Worm (Caenorhabditis elegans): ENCODE measurements around the gene F37C4.6.

Gene F37C4.6

DNA sequence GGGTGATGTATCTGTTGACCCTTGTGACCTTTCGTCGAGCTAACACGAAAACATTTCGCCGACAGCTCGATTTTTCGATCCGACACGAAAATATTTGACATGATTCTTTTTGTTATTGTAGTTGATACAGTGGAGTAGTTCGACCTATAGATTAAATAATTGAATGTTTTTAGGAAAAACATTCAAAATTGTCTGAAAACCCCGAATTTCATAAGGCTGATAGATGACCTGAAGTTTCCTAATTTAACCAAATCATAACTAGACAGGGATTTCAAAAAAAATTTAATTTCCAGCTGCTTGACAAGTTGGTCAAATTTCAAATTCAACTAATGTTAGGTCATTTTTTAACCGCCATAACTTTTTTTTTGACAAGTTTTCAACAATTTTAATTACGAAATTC is 43.1 kb downstream of the F37C4.6 start, which contains the start of gene cal-3:
cal-3 (minus strand) TSS at position 101 of the 400 bp plus-strand sequence.
- no peak for TF ChIP-seq cog-1 (tag; optimal IDR thresholded peaks at IDR 0.05)

DNA sequence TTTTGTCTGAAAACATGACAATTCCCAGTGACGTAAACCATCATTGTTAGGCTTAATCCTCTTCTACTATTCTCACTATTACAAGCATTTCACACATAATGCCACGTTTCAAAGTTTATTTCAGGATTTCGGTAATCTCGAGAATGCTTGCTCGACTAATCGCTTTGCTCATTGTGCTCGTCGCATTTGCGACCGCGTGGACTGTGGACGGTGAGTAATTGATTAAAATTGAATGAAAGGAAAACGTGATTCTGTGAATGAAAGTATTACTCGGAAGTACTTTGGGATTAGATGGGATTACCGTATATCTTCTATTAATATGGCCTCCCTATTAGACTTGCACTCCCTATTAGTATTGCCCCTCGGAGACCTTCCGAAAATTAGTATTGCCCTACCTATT is 44.4 kb downstream of the F37C4.6 start:
- TF ChIP-seq ztf-23 (GFP tag; IDR thresholded peaks at IDR 0.05): no peak
- no peak for TF ChIP-seq flt-1 (GFP tag; IDR thresholded peaks at IDR 0.05)
- no peak for TF ChIP-seq ztf-29 (GFP tag; IDR thresholded peaks at IDR 0.05)
- TF ChIP-seq ref-1 (GFP tag; conservative IDR thresholded peaks at IDR 0.05): no peak
- TF ChIP-seq tab-1 (GFP tag; IDR thresholded peaks at IDR 0.05): no peak
- TF ChIP-seq klf-2 (GFP tag; conservative IDR thresholded peaks at IDR 0.05): no peak
- no peak for TF ChIP-seq T22C8.4 (GFP tag; IDR thresholded peaks at IDR 0.05)
- TF ChIP-seq med-1 (GFP tag; optimal IDR thresholded peaks at IDR 0.05; ENCODE audit: insufficient read depth): no peak
- TF ChIP-seq cog-1 (tag; optimal IDR thresholded peaks at IDR 0.05): no peak

DNA sequence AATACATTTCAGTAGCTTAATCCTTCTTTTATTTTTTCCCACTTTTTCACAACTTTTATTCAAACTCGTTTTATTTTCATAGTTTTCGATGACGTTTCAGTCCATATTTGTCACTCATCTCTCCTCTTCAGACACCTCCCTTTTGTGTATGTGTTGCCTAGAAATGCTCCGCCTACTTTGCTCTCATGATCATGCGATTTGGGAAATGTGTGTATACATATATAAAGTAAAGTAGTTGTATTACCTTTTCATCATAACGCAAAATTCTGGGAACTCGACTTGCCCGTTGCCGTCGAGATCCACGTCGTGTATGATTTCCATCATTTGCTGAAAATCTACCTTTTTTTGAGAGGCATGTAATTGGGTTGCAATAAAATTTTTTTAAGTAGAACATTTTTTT is 46.1 kb downstream of the F37C4.6 start:
- TF ChIP-seq ztf-29 (GFP tag; IDR thresholded peaks at IDR 0.05) (no peak), klf-2 (GFP tag; conservative IDR thresholded peaks at IDR 0.05) (no peak), T22C8.4 (GFP tag; IDR thresholded peaks at IDR 0.05) (no peak), ref-1 (GFP tag; conservative IDR thresholded peaks at IDR 0.05) (no peak), ztf-23 (GFP tag; IDR thresholded peaks at IDR 0.05) (no peak), flt-1 (GFP tag; IDR thresholded peaks at IDR 0.05) (no peak), med-1 (GFP tag; optimal IDR thresholded peaks at IDR 0.05; ENCODE audit: insufficient read depth) (no peak), cog-1 (tag; optimal IDR thresholded peaks at IDR 0.05) (no peak), tab-1 (GFP tag; IDR thresholded peaks at IDR 0.05) (no peak)

DNA sequence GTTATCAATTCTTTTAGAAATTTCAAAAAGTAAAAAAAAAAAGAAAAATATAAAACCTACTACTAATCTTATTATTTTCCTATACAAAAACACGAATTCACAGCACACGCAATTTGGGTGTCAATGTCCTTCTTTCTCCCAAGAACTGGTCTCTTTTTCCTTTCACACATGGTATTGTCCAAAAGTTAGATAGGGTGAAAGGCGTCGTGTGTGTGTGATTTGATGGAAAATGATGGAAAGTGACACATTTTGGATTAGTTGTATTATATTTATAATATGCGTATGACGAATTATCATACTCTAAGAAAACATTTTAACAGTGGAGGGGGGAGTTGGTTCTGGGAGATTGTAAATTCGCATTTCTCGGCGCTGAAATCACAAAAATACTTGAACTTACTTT is 50.4 kb downstream of the F37C4.6 start:
- no peak for TF ChIP-seq T22C8.4 (GFP tag; IDR thresholded peaks at IDR 0.05)
- no peak for TF ChIP-seq ztf-23 (GFP tag; IDR thresholded peaks at IDR 0.05)
- TF ChIP-seq klf-2 (GFP tag; conservative IDR thresholded peaks at IDR 0.05): no peak
- TF ChIP-seq ztf-29 (GFP tag; IDR thresholded peaks at IDR 0.05): no peak
- TF ChIP-seq ref-1 (GFP tag; conservative IDR thresholded peaks at IDR 0.05): no peak
- no peak for TF ChIP-seq flt-1 (GFP tag; IDR thresholded peaks at IDR 0.05)
- no peak for TF ChIP-seq med-1 (GFP tag; optimal IDR thresholded peaks at IDR 0.05; ENCODE audit: insufficient read depth)
- no peak for TF ChIP-seq tab-1 (GFP tag; IDR thresholded peaks at IDR 0.05)
- TF ChIP-seq cog-1 (tag; optimal IDR thresholded peaks at IDR 0.05): no peak

DNA sequence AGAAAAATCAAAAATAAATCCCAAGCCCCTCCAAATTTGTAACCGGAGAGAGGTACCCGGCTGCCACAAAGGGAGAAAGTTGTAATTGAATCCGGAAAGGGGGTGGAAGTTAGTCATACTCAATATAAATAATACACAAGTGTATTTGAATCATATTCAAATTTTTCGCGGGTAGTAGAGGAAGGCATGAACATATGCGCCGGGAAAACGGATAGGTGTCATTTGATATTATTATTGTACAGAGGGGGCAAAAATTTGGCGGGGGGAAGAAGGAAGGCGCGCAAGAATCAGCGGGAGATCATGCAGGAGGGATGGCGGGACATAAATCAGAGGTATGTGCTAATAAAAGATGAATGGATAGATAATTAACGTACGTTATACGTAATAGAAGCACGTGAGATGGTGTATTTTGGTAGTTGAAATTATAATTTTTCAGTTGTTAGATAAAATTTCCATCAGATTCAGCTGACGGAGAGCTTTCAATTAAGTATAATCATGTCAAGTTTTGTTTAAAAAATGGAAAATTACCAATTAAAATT is 51.5 kb downstream of the F37C4.6 start, which contains the start of gene F28F9.3:
F28F9.3 (plus strand) TSS at position 301 of the 539 bp plus-strand sequence.
- TF ChIP-seq flt-1 (GFP tag; IDR thresholded peaks at IDR 0.05) (no peak), ztf-29 (GFP tag; IDR thresholded peaks at IDR 0.05) (no peak), ref-1 (GFP tag; conservative IDR thresholded peaks at IDR 0.05) (no peak), ztf-23 (GFP tag; IDR thresholded peaks at IDR 0.05) (no peak), T22C8.4 (GFP tag; IDR thresholded peaks at IDR 0.05) (no peak), med-1 (GFP tag; optimal IDR thresholded peaks at IDR 0.05; ENCODE audit: insufficient read depth) (no peak), tab-1 (GFP tag; IDR thresholded peaks at IDR 0.05) (no peak), cog-1 (tag; optimal IDR thresholded peaks at IDR 0.05) (no peak), klf-2 (GFP tag; conservative IDR thresholded peaks at IDR 0.05) (no peak)
